Worm (Caenorhabditis elegans) whole organism, mixed stage, embryonic: ENCODE data around the gene H21P03.10.

ENCODE experiments used
- M03D4.4 ChIP-seq: sonication (generic microtip); optimal IDR thresholded peaks from 2 replicates; lab custom pipeline; 2017; ENCODE audit warnings: mild to moderate bottlenecking, missing genetic modification characterization, missing compliant biosample characterization
- bed-3 ChIP-seq: fragments of 200-800 bp; sonication (Bioruptor generic); optimal IDR thresholded peaks from 3 replicates; lab custom pipeline; 2018; ENCODE audit warnings: mild to moderate bottlenecking, missing genetic modification characterization, moderate library complexity, missing compliant biosample characterization
- blmp-1 ChIP-seq: fragments of 150-350 bp; optimal IDR thresholded peaks from 2 replicates; lab custom pipeline; 2014; ENCODE audit warnings: missing biosample characterization, missing genetic modification characterization
- ceh-39 ChIP-seq: fragments of 150-350 bp; optimal IDR thresholded peaks from 2 replicates; lab custom pipeline; 2014; ENCODE audit warnings: missing biosample characterization, missing genetic modification characterization
- ceh-43 ChIP-seq: fragments of 200-800 bp; sonication (Bioruptor generic); optimal IDR thresholded peaks from 2 replicates; lab custom pipeline; 2018; ENCODE audit warnings: mild to moderate bottlenecking, missing genetic modification characterization, moderate library complexity, missing compliant biosample characterization
- ceh-83 ChIP-seq: fragments of 200-800 bp; sonication (Bioruptor generic); optimal IDR thresholded peaks from 2 replicates; lab custom pipeline; 2018; ENCODE audit warnings: mild to moderate bottlenecking, missing genetic modification characterization, missing compliant biosample characterization
- ces-1 ChIP-seq: fragments of 150-350 bp; optimal IDR thresholded peaks from 2 replicates; lab custom pipeline; 2014; ENCODE audit warnings: missing biosample characterization, missing genetic modification reagents, missing genetic modification characterization
- drap-1 ChIP-seq: fragments of 200-800 bp; sonication (Bioruptor generic); optimal IDR thresholded peaks from 3 replicates; lab custom pipeline; 2018; ENCODE audit warnings: mild to moderate bottlenecking, missing genetic modification characterization, missing compliant biosample characterization
- elt-1 ChIP-seq: sonication (generic microtip); optimal IDR thresholded peaks from 2 replicates; lab custom pipeline; 2017; ENCODE audit warnings: missing genetic modification characterization, mild to moderate bottlenecking, missing compliant biosample characterization, antibody characterized with exemption, moderate library complexity, borderline replicate concordance; ENCODE audit not compliant: insufficient read depth
- elt-3 ChIP-seq: fragments of 150-350 bp; optimal IDR thresholded peaks from 2 replicates; lab custom pipeline; 2014; ENCODE audit warnings: missing biosample characterization, missing genetic modification characterization
- flh-1 ChIP-seq: fragments of 200-800 bp; sonication (Bioruptor generic); optimal IDR thresholded peaks from 2 replicates; lab custom pipeline; 2018; ENCODE audit warnings: mild to moderate bottlenecking, missing genetic modification characterization, moderate library complexity, missing compliant biosample characterization
- ham-2 ChIP-seq: fragments of 200-800 bp; sonication (Bioruptor generic); optimal IDR thresholded peaks from 2 replicates; lab custom pipeline; 2018; ENCODE audit warnings: mild to moderate bottlenecking, missing genetic modification characterization, missing compliant biosample characterization
- hlh-1 ChIP-seq: fragments of 150-350 bp; optimal IDR thresholded peaks from 2 replicates; lab custom pipeline; 2014; ENCODE audit warnings: missing biosample characterization, missing genetic modification reagents, missing genetic modification characterization
- lin-13 ChIP-seq: fragments of 150-350 bp; optimal IDR thresholded peaks from 2 replicates; lab custom pipeline; 2014; ENCODE audit warnings: missing biosample characterization, missing genetic modification characterization
- lin-32 ChIP-seq: fragments of 200-800 bp; sonication (Bioruptor generic); optimal IDR thresholded peaks from 2 replicates; lab custom pipeline; 2018; ENCODE audit warnings: mild to moderate bottlenecking, missing genetic modification characterization, missing compliant biosample characterization
- lsy-2 ChIP-seq: fragments of 150-350 bp; optimal IDR thresholded peaks from 2 replicates; lab custom pipeline; 2014; ENCODE audit warnings: missing biosample characterization, missing genetic modification characterization
- mab-5 ChIP-seq: fragments of 150-350 bp; optimal IDR thresholded peaks from 2 replicates; lab custom pipeline; 2014; ENCODE audit warnings: missing biosample characterization, missing genetic modification characterization
- mep-1 ChIP-seq: fragments of 150-350 bp; optimal IDR thresholded peaks from 2 replicates; lab custom pipeline; 2017; ENCODE audit warnings: missing biosample characterization, missing genetic modification reagents, missing genetic modification characterization, inconsistent platforms
- mls-2 ChIP-seq: sonication (generic microtip); optimal IDR thresholded peaks from 2 replicates; lab custom pipeline; 2016; ENCODE audit warnings: mild to moderate bottlenecking, missing genetic modification characterization, moderate library complexity, missing compliant biosample characterization
- nhr-12 ChIP-seq: fragments of 150-350 bp; optimal IDR thresholded peaks from 2 replicates; lab custom pipeline; 2014; ENCODE audit warnings: missing biosample characterization, missing genetic modification characterization
- nhr-2 ChIP-seq: fragments of 150-350 bp; optimal IDR thresholded peaks from 2 replicates; lab custom pipeline; 2014; ENCODE audit warnings: missing biosample characterization, missing genetic modification characterization
- nhr-237 ChIP-seq: fragments of 150-350 bp; optimal IDR thresholded peaks from 2 replicates; lab custom pipeline; 2014; ENCODE audit warnings: missing biosample characterization, missing genetic modification characterization
- nhr-28 ChIP-seq: fragments of 150-350 bp; optimal IDR thresholded peaks from 2 replicates; lab custom pipeline; 2014; ENCODE audit warnings: missing biosample characterization, missing genetic modification characterization
- nhr-76 ChIP-seq: sonication (generic microtip); optimal IDR thresholded peaks from 2 replicates; lab custom pipeline; 2017; ENCODE audit warnings: missing biosample characterization, missing genetic modification characterization
- pha-4 ChIP-seq: fragments of 150-350 bp; optimal IDR thresholded peaks from 2 replicates; lab custom pipeline; 2018; ENCODE audit warnings: missing biosample characterization, missing genetic modification reagents, missing genetic modification characterization
- sem-2 ChIP-seq: fragments of 200-800 bp; sonication (Bioruptor generic); optimal IDR thresholded peaks from 2 replicates; lab custom pipeline; 2018; ENCODE audit warnings: mild to moderate bottlenecking, missing genetic modification characterization, missing compliant biosample characterization
- snpc-4 ChIP-seq: fragments of 150-350 bp; optimal IDR thresholded peaks from 2 replicates; lab custom pipeline; 2014; ENCODE audit warnings: missing biosample characterization, missing genetic modification characterization
- sptf-1 ChIP-seq: sonication (generic microtip); optimal IDR thresholded peaks from 2 replicates; lab custom pipeline; 2017; ENCODE audit warnings: mild to moderate bottlenecking, missing genetic modification characterization, moderate library complexity, missing compliant biosample characterization
- tbx-8 ChIP-seq: fragments of 200-800 bp; sonication (Bioruptor generic); optimal IDR thresholded peaks from 2 replicates; lab custom pipeline; 2018; ENCODE audit warnings: mild to moderate bottlenecking, missing genetic modification characterization, moderate library complexity, missing compliant biosample characterization
- unc-120 ChIP-seq: sonication (generic microtip); optimal IDR thresholded peaks from 2 replicates; lab custom pipeline; 2017; ENCODE audit warnings: missing genetic modification characterization, missing compliant biosample characterization; ENCODE audit not compliant: poor library complexity, severe bottlenecking
- unc-39 ChIP-seq: fragments of 150-350 bp; optimal IDR thresholded peaks from 2 replicates; lab custom pipeline; 2014; ENCODE audit warnings: missing biosample characterization, missing genetic modification characterization
- unc-62 ChIP-seq: fragments of 150-350 bp; optimal IDR thresholded peaks from 2 replicates; lab custom pipeline; 2014; ENCODE audit warnings: missing biosample characterization, missing genetic modification reagents, missing genetic modification characterization
- zip-8 ChIP-seq: fragments of 150-350 bp; optimal IDR thresholded peaks from 2 replicates; lab custom pipeline; 2014; ENCODE audit warnings: missing biosample characterization, missing genetic modification characterization
- ztf-11 ChIP-seq: fragments of 150-350 bp; optimal IDR thresholded peaks from 2 replicates; lab custom pipeline; 2014; ENCODE audit warnings: missing biosample characterization, missing genetic modification characterization

H21P03.10 gene

DNA sequence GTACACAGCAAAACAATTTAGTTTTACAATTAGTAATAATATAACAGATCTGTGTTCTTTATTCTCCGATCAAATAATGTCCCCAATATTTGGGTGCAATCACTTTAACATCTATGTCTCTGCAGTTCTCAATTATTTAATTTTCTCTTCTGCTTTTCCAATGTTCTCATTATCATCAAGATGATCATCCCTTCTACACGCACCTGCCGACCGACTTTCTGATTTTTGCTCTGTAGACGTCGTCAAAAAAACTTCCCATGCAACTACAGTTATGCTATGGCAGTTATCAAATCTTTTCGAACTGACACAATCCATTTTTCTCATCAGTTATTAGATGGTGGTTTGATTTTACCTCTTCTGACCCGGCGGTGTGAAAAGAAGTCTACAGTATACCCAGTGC, 3.1 kb downstream of the H21P03.10 start:
- TF ChIP-seq tbx-8 (GFP tag; lab: Kevin White, UChicago), result no peak
- TF ChIP-seq lin-32 (GFP tag; lab: Kevin White, UChicago), result no peak
- no peak for TF ChIP-seq ceh-39 (tag; lab: Kevin White, UChicago)
- no peak for TF ChIP-seq sptf-1 (tag; lab: Kevin White, UChicago)
- TF ChIP-seq ceh-83 (GFP tag; lab: Kevin White, UChicago), result no peak
- TF ChIP-seq bed-3 (GFP tag; lab: Kevin White, UChicago), result no peak
- no peak for TF ChIP-seq mep-1 (tag; lab: Kevin White, UChicago)
- TF ChIP-seq unc-62 (GFP tag; lab: Kevin White, UChicago), result no peak
- no peak for TF ChIP-seq unc-39 (tag; lab: Kevin White, UChicago)
- no peak for TF ChIP-seq lin-13 (tag; lab: Kevin White, UChicago)
- no peak for TF ChIP-seq mls-2 (tag; lab: Kevin White, UChicago)
- no peak for TF ChIP-seq hlh-1 (tag; lab: Kevin White, UChicago)
- TF ChIP-seq nhr-237 (tag; lab: Kevin White, UChicago), result no peak

DNA sequence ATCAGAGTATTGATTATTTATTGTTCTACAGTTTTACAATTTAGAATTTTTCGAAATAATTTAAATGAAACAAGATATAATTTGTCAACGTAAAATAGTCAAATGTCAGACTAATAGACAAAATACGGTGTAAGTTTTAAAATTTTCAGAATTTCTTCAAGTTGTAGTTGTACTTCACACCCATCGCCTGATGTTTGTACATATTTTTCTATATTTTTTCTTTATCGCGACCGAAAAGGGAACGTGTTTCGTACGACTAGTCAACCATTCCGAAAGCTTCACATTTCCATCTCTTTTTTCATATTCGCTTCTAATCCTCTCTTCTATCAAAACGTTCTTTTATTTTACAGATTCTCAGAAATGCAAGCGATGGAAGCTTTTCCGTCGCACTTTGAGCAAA, 3.9 kb downstream of the H21P03.10 start, which contains the start of gene twk-25:
twk-25 (plus strand) TSS at position 301 of the 400 bp plus-strand sequence.
- no peak for TF ChIP-seq nhr-12 (tag; lab: Kevin White, UChicago)
- TF ChIP-seq unc-62 (GFP tag; lab: Kevin White, UChicago), result no peak
- no peak for TF ChIP-seq ztf-11
- TF ChIP-seq nhr-28 (tag; lab: Kevin White, UChicago), result no peak
- no peak for TF ChIP-seq unc-39 (tag; lab: Kevin White, UChicago)
- TF ChIP-seq mep-1 (tag; lab: Kevin White, UChicago), result no peak
- no peak for TF ChIP-seq nhr-2 (tag; lab: Kevin White, UChicago)

DNA sequence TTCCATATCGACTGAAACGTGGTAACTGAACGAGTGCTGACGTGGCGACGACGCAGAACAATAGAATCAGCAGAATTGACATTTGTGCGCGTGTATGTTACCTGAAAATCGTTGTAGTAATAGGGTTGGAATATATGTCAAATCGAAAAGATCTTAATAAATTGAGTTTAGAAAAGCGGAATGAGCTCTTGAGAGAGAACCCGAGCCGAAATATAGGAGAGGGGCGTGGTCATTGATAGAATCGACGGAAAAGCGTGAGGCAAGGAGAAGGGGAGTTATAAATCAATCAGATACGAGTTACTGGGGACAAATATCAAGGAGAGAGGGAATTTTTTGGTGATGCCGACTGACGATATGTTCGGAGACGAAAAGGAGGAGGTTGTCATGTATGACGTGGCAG, 10.1 kb downstream of the H21P03.10 start, which contains the start of gene M04B2.6:
M04B2.6 (minus strand) TSS at position 101 of the 400 bp plus-strand sequence.
- TF ChIP-seq M03D4.4 (tag; lab: Kevin White, UChicago), result no peak
- no peak for TF ChIP-seq mab-5 (tag; lab: Kevin White, UChicago)
- no peak for TF ChIP-seq sem-2 (GFP tag; lab: Kevin White, UChicago)
- no peak for TF ChIP-seq unc-62 (GFP tag; lab: Kevin White, UChicago)
- TF ChIP-seq unc-39 (tag; lab: Kevin White, UChicago), result no peak

DNA sequence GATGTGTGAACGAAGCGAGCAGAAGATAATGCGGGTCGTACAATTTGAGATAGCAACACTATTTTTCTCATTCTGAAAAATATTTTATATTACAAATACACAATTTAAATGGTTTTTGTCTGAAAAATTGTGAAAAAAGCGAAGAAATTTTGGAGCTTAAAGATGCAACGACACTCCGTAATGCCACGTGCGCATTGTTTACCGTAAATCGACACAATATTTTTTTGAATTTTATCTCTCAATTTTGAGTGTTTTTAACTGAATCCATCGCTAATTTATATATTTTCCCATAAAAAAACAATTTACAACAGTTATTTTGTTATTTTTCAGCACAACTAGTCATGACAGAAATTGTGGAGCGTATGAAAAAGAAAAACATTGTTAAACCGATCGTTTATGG, 20.4 kb downstream of the H21P03.10 start, which contains the start of the genes M04B2.4 and gfl-1:
M04B2.4 (minus strand) TSS at position 72 of the 400 bp plus-strand sequence.
gfl-1 (plus strand) TSS at position 331 of the 400 bp plus-strand sequence.
- peak; percentile 10 for TF ChIP-seq ces-1 (GFP tag; lab: Kevin White, UChicago)
- TF ChIP-seq nhr-237 (tag; lab: Kevin White, UChicago), result peak; percentile 10
- no peak for TF ChIP-seq flh-1

DNA sequence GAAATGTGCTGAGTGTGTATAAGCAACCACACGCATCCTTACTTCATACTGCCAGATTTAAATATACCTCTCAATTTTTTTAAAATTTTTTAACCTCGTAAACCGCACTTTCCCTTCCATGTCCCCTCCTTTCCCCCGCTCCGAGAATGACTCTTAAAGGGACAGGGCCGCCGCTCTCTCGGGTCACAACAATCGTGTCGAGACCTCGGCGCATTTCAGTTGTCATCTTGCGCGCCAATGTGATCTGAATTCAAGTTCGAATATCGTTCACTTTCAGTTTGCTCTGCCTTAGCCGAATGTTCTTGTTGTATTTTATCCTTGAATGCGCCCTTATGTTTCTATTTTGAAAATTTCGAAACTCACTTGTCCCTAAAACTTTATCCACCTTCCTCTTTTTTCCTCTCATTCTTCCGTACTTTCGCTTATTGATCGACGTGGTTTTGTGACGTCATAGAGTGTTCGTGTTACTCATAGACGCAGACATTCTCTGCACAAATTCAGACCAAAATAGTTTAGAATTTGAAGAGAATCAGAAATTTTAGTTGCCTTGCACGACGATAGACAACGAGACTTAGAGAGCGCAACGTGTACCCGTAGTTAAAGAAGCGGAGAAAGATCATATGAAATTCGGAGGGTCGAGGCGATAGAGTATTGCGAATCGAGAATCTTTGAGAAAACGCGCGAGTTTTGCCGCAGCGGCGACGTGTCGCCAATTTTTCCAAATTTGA, 21.9 kb downstream of the H21P03.10 start:
- TF ChIP-seq flh-1 (no peak), bed-3 (GFP tag; lab: Kevin White, UChicago) (no peak), unc-62 (GFP tag; lab: Kevin White, UChicago) (peak; percentile 4), sptf-1 (tag; lab: Kevin White, UChicago) (no peak), lin-32 (GFP tag; lab: Kevin White, UChicago) (no peak), tbx-8 (GFP tag; lab: Kevin White, UChicago) (no peak), zip-8 (peak; percentile 51), ceh-39 (tag; lab: Kevin White, UChicago) (no peak), ces-1 (GFP tag; lab: Kevin White, UChicago) (peak; percentile 72), elt-1 (no peak), elt-3 (no peak), snpc-4 (tag; lab: Kevin White, UChicago) (no peak), mls-2 (tag; lab: Kevin White, UChicago) (no peak), nhr-237 (tag; lab: Kevin White, UChicago) (peak; percentile 79), pha-4 (tag; lab: Kevin White, UChicago) (peak; percentile 25), M03D4.4 (tag; lab: Kevin White, UChicago) (no peak), hlh-1 (tag; lab: Kevin White, UChicago) (no peak), lin-13 (tag; lab: Kevin White, UChicago) (no peak), unc-39 (tag; lab: Kevin White, UChicago) (no peak), nhr-12 (tag; lab: Kevin White, UChicago) (no peak), ztf-11 (no peak), nhr-2 (tag; lab: Kevin White, UChicago) (no peak), ham-2 (GFP tag; lab: Kevin White, UChicago) (no peak), mab-5 (tag; lab: Kevin White, UChicago) (no peak), nhr-28 (tag; lab: Kevin White, UChicago) (no peak), lsy-2 (tag; lab: Kevin White, UChicago) (peak; percentile 16), ceh-83 (GFP tag; lab: Kevin White, UChicago) (no peak), unc-120 (tag; lab: Kevin White, UChicago) (peak; percentile 29), drap-1 (GFP tag; lab: Kevin White, UChicago) (no peak), sem-2 (GFP tag; lab: Kevin White, UChicago) (no peak), blmp-1 (tag; lab: Kevin White, UChicago) (peak; percentile 71), ceh-43 (GFP tag; lab: Kevin White, UChicago) (no peak), nhr-76 (no peak)
